Worm (Caenorhabditis elegans) whole organism, L3 larva: Measurements from ENCODE around the gene scl-20.

Source experiments
- R02D3.7 ChIP-seq: fragments of 150-350 bp; optimal IDR thresholded peaks from 2 replicates; lab custom pipeline; 2014; ENCODE audit warnings: missing biosample characterization, missing genetic modification characterization
- ZK546.5 ChIP-seq: sonication (generic microtip); optimal IDR thresholded peaks from 2 replicates; lab custom pipeline; 2017; ENCODE audit warnings: missing biosample characterization, missing genetic modification characterization
- aly-2 ChIP-seq: fragments of 150-350 bp; optimal IDR thresholded peaks from 2 replicates; lab custom pipeline; 2014; ENCODE audit warnings: missing biosample characterization, missing genetic modification characterization
- ama-1 ChIP-seq: fragments of 150-350 bp; optimal IDR thresholded peaks from 2 replicates; lab custom pipeline; 2018
- ceh-16 ChIP-seq: sonication (generic microtip); optimal IDR thresholded peaks from 2 replicates; lab custom pipeline; 2017; ENCODE audit warnings: missing biosample characterization, missing genetic modification characterization
- ceh-82 ChIP-seq: fragments of 150-350 bp; optimal IDR thresholded peaks from 2 replicates; lab custom pipeline; 2014; ENCODE audit warnings: missing biosample characterization, missing genetic modification characterization
- ceh-9 ChIP-seq: sonication (generic microtip); optimal IDR thresholded peaks from 2 replicates; lab custom pipeline; 2018; ENCODE audit warnings: missing biosample characterization, missing genetic modification characterization
- egl-27 ChIP-seq: sonication (generic microtip); optimal IDR thresholded peaks from 4 replicates; lab custom pipeline; 2017; ENCODE audit warnings: missing biosample characterization, missing genetic modification reagents, missing genetic modification characterization
- egl-5 ChIP-seq: fragments of 150-350 bp; optimal IDR thresholded peaks from 2 replicates; lab custom pipeline; 2017; ENCODE audit warnings: missing biosample characterization, missing genetic modification reagents, missing genetic modification characterization, inconsistent platforms
- elt-2 ChIP-seq: sonication (generic microtip); optimal IDR thresholded peaks from 2 replicates; lab custom pipeline; 2016; ENCODE audit warnings: missing genetic modification reagents, mild to moderate bottlenecking, missing genetic modification characterization, missing compliant biosample characterization
- fkh-2 ChIP-seq: fragments of 150-350 bp; optimal IDR thresholded peaks from 2 replicates; lab custom pipeline; 2014; ENCODE audit warnings: missing biosample characterization, missing genetic modification reagents, missing genetic modification characterization
- fos-1 ChIP-seq: fragments of 150-350 bp; optimal IDR thresholded peaks from 2 replicates; lab custom pipeline; 2014; ENCODE audit warnings: missing biosample characterization, missing genetic modification characterization
- hmg-11 ChIP-seq: sonication (generic microtip); optimal IDR thresholded peaks from 2 replicates; lab custom pipeline; 2016; ENCODE audit warnings: missing genetic modification characterization, missing compliant biosample characterization
- lsy-12 ChIP-seq: sonication (generic microtip); optimal IDR thresholded peaks from 2 replicates; lab custom pipeline; 2016; ENCODE audit warnings: mild to moderate bottlenecking, missing genetic modification characterization, missing compliant biosample characterization
- mml-1 ChIP-seq: fragments of 150-350 bp; sonication (generic microtip); optimal IDR thresholded peaks from 3 replicates; lab custom pipeline; 2014; ENCODE audit warnings: missing biosample characterization, missing genetic modification characterization
- nfya-1 ChIP-seq: sonication (generic microtip); optimal IDR thresholded peaks from 2 replicates; lab custom pipeline; 2017; ENCODE audit warnings: missing genetic modification characterization, mild to moderate bottlenecking, missing compliant biosample characterization, antibody characterized with exemption, moderate library complexity; ENCODE audit not compliant: insufficient read depth
- nhr-12 ChIP-seq: fragments of 150-350 bp; optimal IDR thresholded peaks from 2 replicates; lab custom pipeline; 2014; ENCODE audit warnings: missing biosample characterization, missing genetic modification characterization
- nhr-77 ChIP-seq: fragments of 150-350 bp; optimal IDR thresholded peaks from 2 replicates; lab custom pipeline; 2014; ENCODE audit warnings: missing biosample characterization, missing genetic modification characterization
- pha-4 ChIP-seq: fragments of 150-350 bp; optimal IDR thresholded peaks from 2 replicates; lab custom pipeline; 2014; ENCODE audit warnings: missing biosample characterization, missing genetic modification reagents, missing genetic modification characterization
- sea-2 ChIP-seq: fragments of 150-350 bp; sonication (generic microtip); optimal IDR thresholded peaks from 4 replicates; lab custom pipeline; 2014; ENCODE audit warnings: missing biosample characterization, missing genetic modification reagents, missing genetic modification characterization
- snpc-4 ChIP-seq: fragments of 150-350 bp; optimal IDR thresholded peaks from 2 replicates; lab custom pipeline; 2014; ENCODE audit warnings: missing biosample characterization, missing genetic modification characterization
- tbx-2 ChIP-seq: sonication (generic microtip); optimal IDR thresholded peaks from 2 replicates; lab custom pipeline; 2016; ENCODE audit warnings: mild to moderate bottlenecking, missing genetic modification characterization, missing compliant biosample characterization
- unc-39 ChIP-seq: sonication (generic microtip); optimal IDR thresholded peaks from 4 replicates; lab custom pipeline; 2017; ENCODE audit warnings: missing biosample characterization, missing genetic modification characterization
- unc-62 ChIP-seq: fragments of 150-350 bp; sonication (generic microtip); optimal IDR thresholded peaks from 4 replicates; lab custom pipeline; 2014; ENCODE audit warnings: missing biosample characterization, missing genetic modification reagents, missing genetic modification characterization
- zag-1 ChIP-seq: fragments of 150-350 bp; optimal IDR thresholded peaks from 2 replicates; lab custom pipeline; 2014; ENCODE audit warnings: missing biosample characterization, missing genetic modification characterization
- ztf-4 ChIP-seq: fragments of 150-350 bp; optimal IDR thresholded peaks from 2 replicates; lab custom pipeline; 2014; ENCODE audit warnings: missing biosample characterization, missing genetic modification characterization

Gene scl-20

DNA sequence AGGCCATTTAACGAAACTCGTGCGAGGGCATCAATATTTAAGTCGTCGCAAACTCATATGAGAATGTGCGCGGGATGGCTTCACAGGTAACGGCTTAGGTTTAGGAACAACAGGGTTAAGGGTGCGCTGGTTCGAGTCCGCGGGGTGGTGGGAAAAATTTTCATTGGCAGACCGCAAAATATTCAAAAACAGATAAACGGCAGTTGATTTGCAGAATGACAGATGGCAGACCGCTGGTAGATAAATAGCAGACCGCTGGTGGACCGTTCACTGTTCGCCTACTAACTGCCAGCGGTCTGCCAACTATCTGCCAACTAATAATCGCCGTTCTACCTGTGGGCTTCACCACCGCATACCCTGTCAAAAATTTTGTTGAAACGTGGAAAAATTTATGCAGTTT is 22.2 kb downstream of the scl-20 start:
- TF ChIP-seq sea-2 (GFP tag; lab: Kevin White, UChicago), result no peak
- TF ChIP-seq fkh-2, result peak; percentile 10

DNA sequence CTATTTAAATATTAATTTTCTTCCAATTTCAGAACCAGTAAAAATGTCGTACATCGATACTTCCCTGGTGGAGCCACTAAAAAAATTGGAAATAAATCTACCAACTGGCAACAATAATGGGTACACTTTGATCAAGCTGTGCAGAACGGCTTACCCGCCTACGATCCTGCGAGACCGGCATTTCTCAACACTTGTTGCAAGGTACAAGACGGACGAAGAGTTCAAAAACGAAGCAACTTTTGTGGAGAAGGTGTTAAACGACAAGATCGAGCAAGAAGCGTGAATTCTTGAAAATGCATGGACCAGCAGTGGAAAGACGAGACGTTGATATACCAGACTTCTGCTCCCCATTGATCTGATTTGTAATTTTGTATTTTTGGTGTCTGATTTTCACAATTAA is 22.9 kb downstream of the scl-20 start:
- no peak for TF ChIP-seq unc-62 (GFP tag; lab: Kevin White, UChicago)
- no peak for TF ChIP-seq ztf-4 (tag; lab: Kevin White, UChicago)

DNA sequence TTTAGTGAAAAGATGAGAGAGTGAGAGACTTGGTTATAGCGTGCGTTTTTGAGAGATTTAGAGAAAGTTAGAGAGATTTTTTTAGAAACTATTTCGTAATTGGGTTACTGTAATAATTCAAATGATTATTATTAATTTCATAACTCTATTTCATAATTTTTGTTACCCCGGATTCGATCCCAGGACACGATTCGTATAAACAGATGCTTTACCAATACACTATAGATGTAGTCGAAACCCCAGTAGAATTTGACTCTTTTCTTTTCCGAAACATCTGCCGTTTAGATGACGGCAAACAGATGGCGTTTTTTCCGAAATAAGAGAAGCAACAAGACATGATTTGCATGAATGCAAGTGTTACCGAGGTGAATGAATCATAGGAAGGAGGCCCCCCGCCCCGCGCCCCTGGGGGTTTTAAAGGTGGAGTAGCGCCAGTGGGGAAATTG is 24.2 kb downstream of the scl-20 start:
- TF ChIP-seq snpc-4 (tag; lab: Kevin White, UChicago), result peak; percentile 27
- TF ChIP-seq hmg-11 (tag; lab: Kevin White, UChicago), result peak; percentile 19
- no peak for TF ChIP-seq ztf-4 (tag; lab: Kevin White, UChicago)
- TF ChIP-seq lsy-12 (tag; lab: Kevin White, UChicago), result no peak

DNA sequence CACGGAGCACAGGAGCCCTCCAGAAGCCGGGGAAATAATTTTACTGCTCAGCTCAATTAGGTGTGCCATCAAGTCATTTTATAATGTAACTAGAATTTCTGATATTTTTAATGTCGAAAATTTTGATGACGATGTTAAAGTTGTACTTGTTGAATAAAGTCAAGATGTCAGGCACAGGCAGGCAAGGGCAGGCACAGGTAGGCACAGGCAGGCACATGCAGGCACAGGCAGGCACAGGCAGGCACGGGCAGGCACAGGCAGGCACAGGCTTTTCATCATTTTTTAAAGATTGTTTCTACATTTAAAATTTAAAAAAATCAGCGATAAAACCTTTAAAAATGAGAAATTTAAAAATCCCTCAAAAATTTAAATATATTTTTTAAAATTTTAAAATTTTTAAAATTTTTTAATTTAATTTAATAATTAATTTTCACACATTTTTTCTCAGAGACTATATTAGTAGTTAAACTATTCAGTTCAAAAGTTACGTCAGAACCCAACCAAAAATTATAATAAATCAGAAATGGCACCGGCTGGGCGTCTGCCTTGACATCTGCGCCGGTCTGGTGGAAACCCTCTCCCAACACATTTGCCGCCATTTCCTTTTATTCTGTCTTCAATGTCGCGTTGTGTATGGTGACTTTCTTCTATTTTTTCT is 24.9 kb downstream of the scl-20 start, which contains the start of gene Y17D7C.6:
TSS of gene Y17D7C.6 (plus strand) at position 608 of the 658 bp plus-strand sequence.
- TF ChIP-seq tbx-2 (tag; lab: Kevin White, UChicago) (no peak), ceh-16 (tag; lab: Kevin White, UChicago) (no peak), nfya-1 (tag; lab: Kevin White, UChicago) (no peak), nhr-12 (tag; lab: Kevin White, UChicago) (no peak), sea-2 (GFP tag; lab: Kevin White, UChicago) (no peak), fkh-2 (no peak), egl-27 (tag; lab: Kevin White, UChicago) (no peak), ztf-4 (tag; lab: Kevin White, UChicago) (no peak), aly-2 (tag; lab: Kevin White, UChicago) (no peak), unc-39 (tag; lab: Kevin White, UChicago) (no peak), ama-1 (no peak), R02D3.7 (no peak), ceh-9 (tag; lab: Kevin White, UChicago) (no peak), egl-5 (no peak)

DNA sequence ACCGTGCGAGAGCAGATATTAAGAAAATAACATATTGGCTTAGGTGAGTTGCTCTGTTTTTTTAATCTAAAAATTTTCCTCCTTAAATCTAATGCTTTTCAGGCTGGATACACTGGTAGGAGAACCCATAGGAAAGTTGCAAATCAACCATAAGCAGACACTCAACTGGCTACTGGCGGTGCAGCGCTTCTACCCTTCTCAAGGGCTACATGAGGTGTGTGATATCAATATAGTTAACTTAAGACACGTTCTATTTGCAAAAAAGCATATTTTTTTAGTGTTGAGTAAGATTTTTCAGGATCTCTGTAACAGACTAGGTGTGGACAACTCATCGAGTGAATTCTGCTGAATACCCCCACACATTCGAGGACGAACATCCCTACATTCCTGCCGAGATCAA is 26.3 kb downstream of the scl-20 start:
- TF ChIP-seq aly-2 (tag; lab: Kevin White, UChicago), result no peak
- no peak for TF ChIP-seq elt-2 (tag; lab: Kevin White, UChicago)
- no peak for TF ChIP-seq unc-62 (GFP tag; lab: Kevin White, UChicago)
- TF ChIP-seq egl-27 (tag; lab: Kevin White, UChicago), result no peak
- TF ChIP-seq unc-39 (tag; lab: Kevin White, UChicago), result no peak
- TF ChIP-seq ama-1, result no peak
- TF ChIP-seq snpc-4 (tag; lab: Kevin White, UChicago), result no peak

DNA sequence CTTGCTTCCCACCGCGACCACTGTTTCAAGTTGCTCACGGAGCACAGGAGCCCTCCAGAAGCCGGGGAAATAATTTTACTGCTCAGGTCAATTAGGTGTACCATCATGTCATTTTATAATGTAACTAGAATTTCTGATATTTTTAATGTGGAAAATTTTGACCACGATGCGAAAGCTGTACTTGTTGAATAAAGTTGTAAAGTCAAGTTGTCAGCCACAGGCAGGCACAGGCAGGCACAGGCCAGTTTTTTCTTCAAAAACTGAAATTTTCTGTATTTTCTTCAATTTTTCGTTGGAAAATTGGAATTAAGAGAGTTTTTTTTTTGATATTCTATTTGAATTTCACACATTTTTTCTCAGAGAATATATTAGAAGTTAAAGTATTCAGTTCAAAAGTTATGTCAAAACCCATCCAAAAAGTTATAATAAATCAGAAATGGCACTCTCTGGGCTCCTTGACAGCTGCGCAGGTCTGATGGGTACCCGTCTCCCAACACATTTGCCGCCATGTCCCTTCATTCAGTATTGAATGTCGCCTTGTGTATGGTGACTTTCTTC is 28.1 kb downstream of the scl-20 start, which contains the start of gene Y17D7C.1:
TSS of gene Y17D7C.1 (plus strand) at position 508 of the 558 bp plus-strand sequence.
- TF ChIP-seq ztf-4 (tag; lab: Kevin White, UChicago) (no peak), mml-1 (tag; lab: Kevin White, UChicago) (no peak), unc-39 (tag; lab: Kevin White, UChicago) (no peak), aly-2 (tag; lab: Kevin White, UChicago) (no peak), ZK546.5 (tag; lab: Kevin White, UChicago) (no peak), elt-2 (tag; lab: Kevin White, UChicago) (no peak), fos-1 (tag; lab: Kevin White, UChicago) (no peak), ceh-82 (tag; lab: Kevin White, UChicago) (no peak), pha-4 (tag; lab: Kevin White, UChicago) (no peak), zag-1 (tag; lab: Kevin White, UChicago) (no peak), snpc-4 (tag; lab: Kevin White, UChicago) (no peak), nhr-77 (no peak), lsy-12 (tag; lab: Kevin White, UChicago) (no peak)
